Worm (Caenorhabditis elegans) whole organism, late embryonic: ENCODE data around the gene lipl-8.
A peak's percentile ranks its signal among the peaks of the same experiment; 100 is the strongest.

Experiments used
- C08G9.2 ChIP-seq: sonication (generic microtip); optimal IDR thresholded peaks from 2 replicates; lab custom pipeline; 2016; ENCODE audit warnings: mild to moderate bottlenecking, missing genetic modification characterization, moderate library complexity, missing compliant biosample characterization
- ceh-19 ChIP-seq: fragments of 200-800 bp; sonication (Bioruptor generic); optimal IDR thresholded peaks from 2 replicates; lab custom pipeline; 2018; ENCODE audit warnings: mild to moderate bottlenecking, missing genetic modification characterization, missing compliant biosample characterization
- ceh-6 ChIP-seq: fragments of 200-800 bp; sonication (Bioruptor generic); optimal IDR thresholded peaks from 2 replicates; lab custom pipeline; 2018; ENCODE audit warnings: mild to moderate bottlenecking, missing genetic modification characterization, missing compliant biosample characterization
- elt-2 ChIP-seq: sonication (generic microtip); optimal IDR thresholded peaks from 2 replicates; lab custom pipeline; 2016; ENCODE audit warnings: missing genetic modification reagents, missing genetic modification characterization, missing compliant biosample characterization
- elt-4 ChIP-seq: sonication (generic microtip); optimal IDR thresholded peaks from 2 replicates; lab custom pipeline; 2016; ENCODE audit warnings: missing genetic modification characterization, missing compliant biosample characterization
- fkh-10 ChIP-seq: fragments of 150-350 bp; optimal IDR thresholded peaks from 2 replicates; lab custom pipeline; 2014; ENCODE audit warnings: missing biosample characterization, missing genetic modification reagents, missing genetic modification characterization
- nfya-1 ChIP-seq: sonication (generic microtip); optimal IDR thresholded peaks from 2 replicates; lab custom pipeline; 2017; ENCODE audit warnings: missing genetic modification characterization, mild to moderate bottlenecking, missing compliant biosample characterization, antibody characterized with exemption, moderate library complexity
- pha-4 ChIP-seq: fragments of 150-350 bp; optimal IDR thresholded peaks from 2 replicates; lab custom pipeline; 2018; ENCODE audit warnings: missing biosample characterization, missing genetic modification reagents, missing genetic modification characterization
- rnt-1 ChIP-seq: sonication (generic microtip); optimal IDR thresholded peaks from 2 replicates; lab custom pipeline; 2016; ENCODE audit warnings: missing genetic modification characterization, missing compliant biosample characterization
- ztf-16 ChIP-seq: sonication (generic microtip); optimal IDR thresholded peaks from 2 replicates; lab custom pipeline; 2017; ENCODE audit warnings: missing genetic modification characterization, missing compliant biosample characterization

DNA sequence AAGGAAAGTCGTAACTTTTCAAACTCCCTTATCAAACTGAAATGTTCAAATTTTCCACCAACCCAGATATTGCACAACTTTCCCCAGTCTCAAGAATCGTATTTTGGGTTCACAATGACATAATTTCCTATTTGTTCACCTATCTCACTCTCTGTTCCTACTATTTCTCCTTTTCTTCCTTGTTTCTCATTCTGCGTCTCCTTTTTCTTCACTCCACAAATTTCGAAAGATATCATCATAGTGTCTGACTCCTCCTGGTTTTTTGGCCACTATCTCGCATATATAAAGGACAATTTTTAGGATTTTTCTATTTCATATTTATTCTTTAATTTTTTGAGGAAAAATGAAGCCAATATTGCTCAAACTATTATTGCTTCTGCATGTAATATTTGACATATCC lies 24.5 kb upstream of the lipl-8 start, which contains the start of gene haf-7:
- TF ChIP-seq rnt-1 (tag; lab: Kevin White, UChicago): no peak
- TF ChIP-seq elt-2 (tag; lab: Kevin White, UChicago): peak; percentile 14
- no peak for TF ChIP-seq pha-4 (tag; lab: Kevin White, UChicago)
- TF ChIP-seq nfya-1 (tag; lab: Kevin White, UChicago): no peak
- TF ChIP-seq ceh-6: no peak
- no peak for TF ChIP-seq ceh-19
- no peak for TF ChIP-seq elt-4
- no peak for TF ChIP-seq fkh-10
- TF ChIP-seq C08G9.2 (tag; lab: Kevin White, UChicago): no peak
- TF ChIP-seq ztf-16: no peak
